Worm (Caenorhabditis elegans) whole organism, L1 larva: ENCODE measurements around the gene spo-11.

Experiments
- C16A3.4 ChIP-seq: fragments of 150-350 bp; optimal IDR thresholded peaks from 2 replicates; lab custom pipeline; 2014; ENCODE audit warnings: missing biosample characterization, missing genetic modification characterization
- alr-1 ChIP-seq: fragments of 200-800 bp; sonication (Bioruptor generic); optimal IDR thresholded peaks from 2 replicates; lab custom pipeline; 2018; ENCODE audit warnings: borderline replicate concordance, mild to moderate bottlenecking, missing genetic modification characterization, missing compliant biosample characterization
- ceh-63 ChIP-seq: fragments of 200-800 bp; sonication (Bioruptor generic); optimal IDR thresholded peaks from 2 replicates; lab custom pipeline; 2018; ENCODE audit warnings: mild to moderate bottlenecking, missing genetic modification characterization, missing compliant biosample characterization
- efl-1 ChIP-seq, 4 experiments: fragments of 150-350 bp; optimal IDR thresholded peaks in 3 of 4; peaks in 1 of 4; 1 replicate in 1 of 4; 2 replicates in 3 of 4; lab custom pipeline; 2014; ENCODE audit warnings: missing biosample characterization in 2 of 4, missing genetic modification characterization in 2 of 4, missing genetic modification reagents in 2 of 4
- egl-13 ChIP-seq: sonication (generic microtip); optimal IDR thresholded peaks from 2 replicates; lab custom pipeline; 2016; ENCODE audit warnings: missing genotype, missing genetic modification reagents, missing genetic modification characterization, missing compliant biosample characterization
- egl-27 ChIP-seq, 2 experiments: fragments of 150-350 bp in 1 of 2; sonication (generic microtip); optimal IDR thresholded peaks; 3 replicates each; lab custom pipeline; 2017 to 2018; ENCODE audit warnings: missing biosample characterization in 2 of 2, missing genetic modification characterization in 2 of 2, missing genetic modification reagents in 2 of 2
- ets-5 ChIP-seq: fragments of 200-800 bp; sonication (Bioruptor generic); IDR thresholded peaks from 2 replicates; pipeline ENCODE4 v1.3.6; 2022; ENCODE audit warnings: missing genetic modification characterization, missing compliant biosample characterization
- fkh-10 ChIP-seq: sonication (generic microtip); optimal IDR thresholded peaks from 2 replicates; lab custom pipeline; 2017; ENCODE audit warnings: missing biosample characterization, missing genetic modification reagents, missing genetic modification characterization
- fkh-4 ChIP-seq: sonication (generic microtip); optimal IDR thresholded peaks from 2 replicates; lab custom pipeline; 2016; ENCODE audit warnings: missing compliant biosample characterization, missing genetic modification characterization, borderline replicate concordance
- fos-1 ChIP-seq: fragments of 150-350 bp; optimal IDR thresholded peaks from 2 replicates; lab custom pipeline; 2014; ENCODE audit warnings: missing biosample characterization, missing genetic modification characterization
- grh-1 ChIP-seq: fragments of 200-800 bp; sonication (Bioruptor generic); IDR thresholded peaks from 2 replicates; pipeline ENCODE4 v1.3.6; 2022; ENCODE audit warnings: missing genetic modification reagents, missing genetic modification characterization, missing compliant biosample characterization
- hlh-17 ChIP-seq: fragments of 200-800 bp; sonication (Bioruptor generic); optimal IDR thresholded peaks from 2 replicates; lab custom pipeline; 2018; ENCODE audit warnings: missing genetic modification characterization, mild to moderate bottlenecking, missing compliant biosample characterization, moderate library complexity, borderline replicate concordance
- hlh-4 ChIP-seq: sonication (generic microtip); optimal IDR thresholded peaks from 2 replicates; lab custom pipeline; 2016; ENCODE audit warnings: mild to moderate bottlenecking, missing genetic modification characterization, missing compliant biosample characterization
- hpl-2 ChIP-seq: fragments of 150-350 bp; optimal IDR thresholded peaks from 2 replicates; lab custom pipeline; 2014; ENCODE audit warnings: missing biosample characterization, missing genetic modification reagents, missing genetic modification characterization
- jun-1 ChIP-seq: fragments of 150-350 bp; optimal IDR thresholded peaks from 2 replicates; lab custom pipeline; 2014; ENCODE audit warnings: missing biosample characterization, missing genetic modification reagents, missing genetic modification characterization
- lin-13 ChIP-seq: fragments of 150-350 bp; optimal IDR thresholded peaks from 2 replicates; lab custom pipeline; 2014; ENCODE audit warnings: missing biosample characterization, missing genetic modification reagents, missing genetic modification characterization
- lin-14 ChIP-seq: fragments of 200-800 bp; sonication (Bioruptor generic); optimal IDR thresholded peaks from 2 replicates; lab custom pipeline; 2018; ENCODE audit warnings: mild to moderate bottlenecking, missing genetic modification characterization, moderate library complexity, missing compliant biosample characterization
- lin-15B ChIP-seq: fragments of 150-350 bp; sonication (generic microtip); optimal IDR thresholded peaks from 3 replicates; lab custom pipeline; 2014; ENCODE audit warnings: missing biosample characterization, missing genetic modification characterization
- lsy-2 ChIP-seq, 2 experiments: fragments of 150-350 bp; optimal IDR thresholded peaks; 2 replicates each; lab custom pipeline; 2014; ENCODE audit warnings: missing biosample characterization in 2 of 2, missing genetic modification characterization in 2 of 2
- mef-2 ChIP-seq: fragments of 150-350 bp; optimal IDR thresholded peaks from 2 replicates; lab custom pipeline; 2014; ENCODE audit warnings: missing biosample characterization, missing genetic modification characterization
- nhr-12 ChIP-seq: sonication (generic microtip); optimal IDR thresholded peaks from 2 replicates; lab custom pipeline; 2017; ENCODE audit warnings: missing biosample characterization, missing genetic modification characterization
- nhr-237 ChIP-seq: fragments of 150-350 bp; optimal IDR thresholded peaks from 2 replicates; lab custom pipeline; 2014; ENCODE audit warnings: missing biosample characterization, missing genetic modification characterization
- nhr-28 ChIP-seq: fragments of 150-350 bp; optimal IDR thresholded peaks from 2 replicates; lab custom pipeline; 2014; ENCODE audit warnings: missing biosample characterization, missing genetic modification characterization
- nhr-47 ChIP-seq: sonication (generic microtip); optimal IDR thresholded peaks from 2 replicates; lab custom pipeline; 2016; ENCODE audit warnings: mild to moderate bottlenecking, missing genetic modification characterization, moderate library complexity, missing compliant biosample characterization
- nhr-71 ChIP-seq: sonication (generic microtip); optimal IDR thresholded peaks from 2 replicates; lab custom pipeline; 2016; ENCODE audit warnings: mild to moderate bottlenecking, missing genetic modification characterization, moderate library complexity, missing compliant biosample characterization
- nhr-76 ChIP-seq: sonication (generic microtip); optimal IDR thresholded peaks from 2 replicates; lab custom pipeline; 2017; ENCODE audit warnings: missing biosample characterization, missing genetic modification characterization
- nhr-77 ChIP-seq: fragments of 150-350 bp; optimal IDR thresholded peaks from 2 replicates; lab custom pipeline; 2014; ENCODE audit warnings: missing biosample characterization, missing genetic modification characterization
- nhr-85 ChIP-seq: sonication (generic microtip); peaks from one replicate; lab custom pipeline; 2016; ENCODE audit warnings: missing genetic modification characterization, inconsistent platforms, missing compliant biosample characterization
- pag-3 ChIP-seq: sonication (generic microtip); optimal IDR thresholded peaks from 2 replicates; lab custom pipeline; 2017; ENCODE audit warnings: missing genetic modification characterization, mild to moderate bottlenecking, missing compliant biosample characterization, antibody characterized with exemption, borderline replicate concordance; ENCODE audit not compliant: insufficient read depth
- pax-3 ChIP-seq: fragments of 200-800 bp; sonication (Bioruptor generic); optimal IDR thresholded peaks from 2 replicates; lab custom pipeline; 2018; ENCODE audit warnings: mild to moderate bottlenecking, missing genetic modification characterization, moderate library complexity, missing compliant biosample characterization
- rnt-1 ChIP-seq: sonication (generic microtip); optimal IDR thresholded peaks from 2 replicates; lab custom pipeline; 2016; ENCODE audit warnings: mild to moderate bottlenecking, missing genetic modification characterization, moderate library complexity, missing compliant biosample characterization
- snu-23 ChIP-seq: sonication (generic microtip); optimal IDR thresholded peaks from 2 replicates; lab custom pipeline; 2016; ENCODE audit warnings: missing genetic modification characterization, missing compliant biosample characterization
- sox-4 ChIP-seq: sonication (generic microtip); optimal IDR thresholded peaks from 2 replicates; lab custom pipeline; 2016; ENCODE audit warnings: missing genetic modification characterization, missing compliant biosample characterization
- sup-37 ChIP-seq: fragments of 200-800 bp; sonication (Bioruptor generic); optimal IDR thresholded peaks from 2 replicates; lab custom pipeline; 2018; ENCODE audit warnings: mild to moderate bottlenecking, missing genetic modification characterization, missing compliant biosample characterization
- tbx-2 ChIP-seq: sonication (generic microtip); optimal IDR thresholded peaks from 2 replicates; lab custom pipeline; 2016; ENCODE audit warnings: missing genetic modification characterization, missing compliant biosample characterization
- tlp-1 ChIP-seq: fragments of 150-350 bp; optimal IDR thresholded peaks from 2 replicates; lab custom pipeline; 2014; ENCODE audit warnings: missing biosample characterization, missing genetic modification characterization
- unc-130 ChIP-seq: fragments of 150-350 bp; optimal IDR thresholded peaks from 2 replicates; lab custom pipeline; 2017; ENCODE audit warnings: missing biosample characterization, missing genetic modification characterization, inconsistent platforms
- unc-62 ChIP-seq: fragments of 150-350 bp; optimal IDR thresholded peaks from 2 replicates; lab custom pipeline; 2014; ENCODE audit warnings: missing biosample characterization, missing genetic modification reagents, missing genetic modification characterization
- xbp-1 ChIP-seq: sonication (generic microtip); optimal IDR thresholded peaks from 2 replicates; lab custom pipeline; 2016; ENCODE audit warnings: missing genetic modification characterization, missing compliant biosample characterization
- zag-1 ChIP-seq: fragments of 150-350 bp; optimal IDR thresholded peaks from 2 replicates; lab custom pipeline; 2014; ENCODE audit warnings: missing biosample characterization, missing genetic modification characterization
- ztf-4 ChIP-seq: fragments of 150-350 bp; optimal IDR thresholded peaks from 2 replicates; lab custom pipeline; 2014; ENCODE audit warnings: missing biosample characterization, missing genetic modification characterization

Gene spo-11

DNA sequence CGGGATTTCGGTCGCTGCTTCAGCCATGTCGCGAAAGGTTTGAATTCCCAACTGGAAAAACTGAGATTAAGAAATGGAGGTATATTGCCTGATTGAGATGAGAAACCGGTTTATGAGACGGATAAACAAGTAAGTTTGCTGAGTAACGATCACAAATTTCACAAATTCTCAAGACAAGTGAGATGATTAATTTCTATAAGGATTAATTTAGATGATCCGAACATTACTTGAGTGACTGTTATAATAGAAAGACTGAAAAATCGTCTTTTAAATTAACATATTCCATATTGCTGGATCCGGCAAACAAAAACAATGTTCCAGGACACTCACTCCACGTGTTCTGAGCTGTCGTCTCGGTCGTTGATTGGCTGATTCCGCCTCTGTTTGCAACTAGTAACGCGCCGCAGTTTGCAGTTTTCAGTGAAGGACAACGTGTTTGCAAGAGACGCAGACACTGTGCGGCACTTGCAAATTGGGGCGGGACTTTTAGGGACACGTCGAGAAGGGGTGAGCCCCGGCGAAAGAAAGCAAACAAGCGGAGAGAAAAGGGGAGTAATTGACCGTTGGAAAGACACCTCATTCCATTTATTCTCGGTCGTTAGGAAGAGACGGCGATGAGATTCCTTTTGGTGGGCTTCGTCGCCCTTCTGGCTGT lies 5.7 kb downstream of the spo-11 start, which contains the start of the genes imp-2 and enpl-1 (continued):
- TF ChIP-seq ztf-4 (tag; lab: Kevin White, UChicago) (peak; percentile 75), nhr-76 (peak; percentile 38), hpl-2 (GFP tag; lab: Kevin White, UChicago) (peak; percentile 7), egl-13 (tag; lab: Kevin White, UChicago) (peak; percentile 83), tlp-1 (tag; lab: Kevin White, UChicago) (no peak), tbx-2 (tag; lab: Kevin White, UChicago) (peak; percentile 94), nhr-71 (tag; lab: Kevin White, UChicago) (peak; percentile 97), ceh-63 (GFP tag; lab: Kevin White, UChicago) (no peak), C16A3.4 (tag; lab: Kevin White, UChicago) (peak; percentile 86), alr-1 (tag; lab: Kevin White, UChicago) (no peak), nhr-12 (tag; lab: Kevin White, UChicago) (no peak), unc-62 (GFP tag; lab: Kevin White, UChicago) (no peak), xbp-1 (tag; lab: Kevin White, UChicago) (peak; percentile 100), jun-1 (tag; lab: Kevin White, UChicago) (peak; percentile 86), nhr-85 (tag; lab: Kevin White, UChicago) (peak; percentile 95), lin-13 (GFP tag; lab: Kevin White, UChicago) (peak; percentile 92), fos-1 (tag; lab: Kevin White, UChicago) (peak; percentile 76), grh-1 (peak; percentile 91), ets-5 (GFP tag; lab: Robert Waterston, UW) (no peak), nhr-28 (tag; lab: Kevin White, UChicago) (no peak), nhr-77 (tag; lab: Kevin White, UChicago) (peak; percentile 93), pag-3 (no peak), sup-37 (peak; percentile 76), egl-27 (tag; optimal IDR thresholded peaks at IDR 0.05; lab: Kevin White, UChicago) (peak; percentile 30 to 31), zag-1 (peak; percentile 40), mef-2 (tag; lab: Kevin White, UChicago) (peak; percentile 70), fkh-4 (tag; lab: Kevin White, UChicago) (peak; percentile 51), lin-15B (peak; percentile 79), nhr-47 (tag; lab: Kevin White, UChicago) (peak; percentile 94), pax-3 (peak; percentile 84), unc-130 (tag; lab: Kevin White, UChicago) (peak; percentile 59), sox-4 (tag; lab: Kevin White, UChicago) (peak; percentile 41), hlh-4 (tag; lab: Kevin White, UChicago) (no peak)

DNA sequence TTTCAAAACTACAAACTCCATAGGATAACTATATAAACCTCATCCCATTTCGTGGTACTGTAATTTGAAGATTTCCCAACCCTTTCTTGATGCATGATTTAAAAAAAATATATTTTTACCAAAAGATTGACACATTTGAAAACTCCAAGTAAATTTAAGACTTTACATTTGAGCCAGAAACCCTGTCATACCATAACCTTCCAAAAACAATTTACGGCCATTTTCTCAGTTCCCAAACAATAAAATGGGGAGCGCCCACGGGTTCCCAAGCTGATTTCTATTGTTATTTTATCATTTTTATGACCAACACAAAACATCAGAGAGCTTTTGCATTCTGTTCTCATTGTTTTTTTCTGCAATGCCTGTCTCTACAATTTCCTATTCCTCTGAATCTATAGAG lies 12.0 kb downstream of the spo-11 start, which contains the start of gene clc-9:
TSS of gene clc-9 (plus strand) at position 301 of the 400 bp plus-strand sequence.
- TF ChIP-seq ztf-4 (tag; lab: Kevin White, UChicago) (no peak), ets-5 (GFP tag; lab: Robert Waterston, UW) (no peak), efl-1 (optimal IDR thresholded peaks at IDR 0.05; lab: Kevin White, UChicago) (no peak), efl-1 (GFP tag; optimal IDR thresholded peaks at IDR 0.05 in 1 of 2; lab: Kevin White, UChicago) (peak in 1 of 2 experiments; percentile 27)

DNA sequence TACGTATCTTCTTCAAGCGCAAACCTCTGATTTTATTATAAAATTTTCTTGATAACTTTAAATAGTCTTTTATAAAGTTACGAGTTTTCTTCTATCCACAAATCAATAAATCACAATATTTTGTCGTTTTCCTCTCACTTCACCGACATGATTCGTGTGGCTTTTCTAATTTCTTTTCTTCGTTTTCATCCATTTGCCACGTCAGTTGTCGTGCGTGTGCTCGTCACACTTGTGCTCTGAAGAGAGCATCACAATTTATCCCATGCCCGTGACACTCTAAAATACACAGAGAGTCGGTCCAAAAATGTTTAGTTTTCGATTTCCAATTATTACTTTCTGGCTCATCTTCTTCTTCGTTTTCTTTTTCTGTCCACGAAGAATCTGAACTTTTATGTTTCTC lies 12.8 kb downstream of the spo-11 start:
- TF ChIP-seq nhr-71 (tag; lab: Kevin White, UChicago) (peak; percentile 47), xbp-1 (tag; lab: Kevin White, UChicago) (peak; percentile 51), fkh-10 (GFP tag; lab: Kevin White, UChicago) (no peak), snu-23 (GFP tag; lab: Kevin White, UChicago) (peak; percentile 17), hlh-17 (GFP tag; lab: Kevin White, UChicago) (no peak), egl-27 (tag; optimal IDR thresholded peaks at IDR 0.05; lab: Kevin White, UChicago) (no peak), egl-13 (tag; lab: Kevin White, UChicago) (no peak), lin-13 (GFP tag; lab: Kevin White, UChicago) (no peak), efl-1 (optimal IDR thresholded peaks at IDR 0.05; lab: Kevin White, UChicago) (no peak), efl-1 (GFP tag; optimal IDR thresholded peaks at IDR 0.05 in 1 of 2; lab: Kevin White, UChicago) (no peak), rnt-1 (peak; percentile 62), hlh-4 (tag; lab: Kevin White, UChicago) (no peak), lin-14 (GFP tag; lab: Kevin White, UChicago) (peak; percentile 46), unc-130 (tag; lab: Kevin White, UChicago) (peak; percentile 55), nhr-237 (tag; lab: Kevin White, UChicago) (no peak), lsy-2 (tag; optimal IDR thresholded peaks at IDR 0.05; lab: Kevin White, UChicago) (peak in 1 of 2 experiments; percentile 42), tlp-1 (tag; lab: Kevin White, UChicago) (no peak)
